Fruit fly (Drosophila melanogaster): ENCODE results near the gene Ost48.
A peak's percentile ranks its signal among the peaks of the same experiment; 100 is the strongest.

Ost48 gene

DNA sequence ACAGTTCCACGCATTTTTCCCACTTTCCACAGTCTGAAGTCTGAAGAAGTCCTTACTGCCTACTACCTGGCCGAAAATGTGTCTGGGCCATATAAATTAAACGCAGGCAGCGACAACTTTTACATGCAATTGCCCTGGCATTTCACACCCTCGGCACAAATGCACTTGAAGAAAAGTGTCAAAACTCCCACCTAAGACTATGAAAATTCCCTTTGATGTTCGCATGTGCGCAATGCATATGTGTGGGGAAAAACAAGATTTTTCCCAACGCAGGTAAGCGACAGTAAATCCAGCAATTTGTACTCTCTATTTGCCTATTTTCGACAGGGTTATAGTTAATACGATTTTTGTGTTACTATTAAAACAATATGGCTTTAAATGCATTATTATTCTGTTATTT lies 28.9 kb downstream of the Ost48 start:
- no peak for TF ChIP-seq Atf-2 (GFP tag; optimal IDR thresholded peaks at IDR 0.05)
- no peak for TF ChIP-seq ems (GFP tag; optimal IDR thresholded peaks at IDR 0.05)
- TF ChIP-seq CG6765 (GFP tag; optimal IDR thresholded peaks at IDR 0.05): no peak
- no peak for TF ChIP-seq CG33213 (GFP tag; optimal IDR thresholded peaks at IDR 0.05)
- no peak for TF ChIP-seq CG4360 (GFP tag; IDR thresholded peaks at IDR 0.05)
- no peak for TF ChIP-seq zfh2 (GFP tag; optimal IDR thresholded peaks at IDR 0.05)
- TF ChIP-seq CG1603 (tag; optimal IDR thresholded peaks at IDR 0.05): no peak
- no peak for TF ChIP-seq CG14667 (GFP tag; IDR thresholded peaks at IDR 0.05)
- no peak for TF ChIP-seq dpn (GFP tag; optimal IDR thresholded peaks at IDR 0.05)
- no peak for TF ChIP-seq sd (tag; optimal IDR thresholded peaks at IDR 0.05)
- no peak for TF ChIP-seq BEAF-32 (GFP tag; optimal IDR thresholded peaks at IDR 0.05)
- TF ChIP-seq row (GFP tag; IDR thresholded peaks at IDR 0.05): 0 out of 3 replicates have a peak, but pooled peaks have one; percentile 5
- TF ChIP-seq pan (optimal IDR thresholded peaks at IDR 0.05): no peak
- no peak for TF ChIP-seq pan (GFP tag; optimal IDR thresholded peaks at IDR 0.05 in 1 of 2, IDR thresholded peaks at IDR 0.05 in 1 of 2)
- TF ChIP-seq sens (GFP tag): no peak
- TF ChIP-seq vfl (GFP tag; optimal IDR thresholded peaks at IDR 0.05): no peak
- no peak for TF ChIP-seq CG1792 (GFP tag; optimal IDR thresholded peaks at IDR 0.05)
- no peak for TF ChIP-seq ara (GFP tag; IDR thresholded peaks at IDR 0.05)
- TF ChIP-seq hth (optimal IDR thresholded peaks at IDR 0.05): no peak
- no peak for TF ChIP-seq schlank (tag; optimal IDR thresholded peaks at IDR 0.05)
- no peak for TF ChIP-seq hb (GFP tag; IDR thresholded peaks at IDR 0.05; ENCODE audit: partially characterized antibody)
- TF ChIP-seq her (GFP tag; optimal IDR thresholded peaks at IDR 0.05): no peak
- no peak for TF ChIP-seq danr (GFP tag; IDR thresholded peaks at IDR 0.05)
- TF ChIP-seq CG17328 (GFP tag; IDR thresholded peaks at IDR 0.05): no peak
- TF ChIP-seq dm (GFP tag; optimal IDR thresholded peaks at IDR 0.05): no peak
- TF ChIP-seq Mad (GFP tag; optimal IDR thresholded peaks at IDR 0.05): no peak
- no peak for TF ChIP-seq disco-r (GFP tag; optimal IDR thresholded peaks at IDR 0.05)
- no peak for TF ChIP-seq CG10979 (tag; optimal IDR thresholded peaks at IDR 0.05)
- TF ChIP-seq CG17829 (tag; optimal IDR thresholded peaks at IDR 0.05): no peak
- TF ChIP-seq tx (GFP tag; optimal IDR thresholded peaks at IDR 0.05): no peak
- peak; percentile 1 for TF ChIP-seq CG7556 (GFP tag; optimal IDR thresholded peaks at IDR 0.05)
- peak; percentile 42 for TF ChIP-seq zen (tag; optimal IDR thresholded peaks at IDR 0.05)
- TF ChIP-seq Ets65A (GFP tag): no peak
- TF ChIP-seq D19B (GFP tag; optimal IDR thresholded peaks at IDR 0.05): no peak
- no peak for TF ChIP-seq tio (GFP tag; optimal IDR thresholded peaks at IDR 0.05)
- TF ChIP-seq pho (GFP tag; optimal IDR thresholded peaks at IDR 0.05): no peak
- peak; percentile 73 for TF ChIP-seq zf30C (GFP tag; optimal IDR thresholded peaks at IDR 0.05)
- no peak for TF ChIP-seq Dek (tag; optimal IDR thresholded peaks at IDR 0.05)
- TF ChIP-seq CG3407 (GFP tag; optimal IDR thresholded peaks at IDR 0.05): no peak
- peak in 1 of 2 experiments; percentile 50 for TF ChIP-seq eve (GFP tag; optimal IDR thresholded peaks at IDR 0.05)
- no peak for TF ChIP-seq kay (GFP tag; optimal IDR thresholded peaks at IDR 0.05)
- no peak for TF ChIP-seq Kr (GFP tag; optimal IDR thresholded peaks at IDR 0.05)
- no peak for TF ChIP-seq hkb (optimal IDR thresholded peaks at IDR 0.05)
- TF ChIP-seq hkb (GFP tag; IDR thresholded peaks at IDR 0.05): no peak
- no peak for TF ChIP-seq CHES-1-like (GFP tag; optimal IDR thresholded peaks at IDR 0.05)
- no peak for TF ChIP-seq toy (GFP tag; IDR thresholded peaks at IDR 0.05)
- TF ChIP-seq so (GFP tag; IDR thresholded peaks at IDR 0.05): no peak
- TF ChIP-seq tup (GFP tag; optimal IDR thresholded peaks at IDR 0.05): no peak
- no peak for TF ChIP-seq Abd-B (GFP tag; optimal IDR thresholded peaks at IDR 0.05)
- TF ChIP-seq jigr1 (GFP tag; IDR thresholded peaks at IDR 0.05): no peak
- no peak for TF ChIP-seq CG14860 (GFP tag; IDR thresholded peaks at IDR 0.05; ENCODE audit: partially characterized antibody)
- no peak for TF ChIP-seq H15 (GFP tag; IDR thresholded peaks at IDR 0.05)
- TF ChIP-seq inv (GFP tag; IDR thresholded peaks at IDR 0.05; ENCODE audit: partially characterized antibody): no peak
- TF ChIP-seq Med (GFP tag): peak; percentile 35
